Worm (Caenorhabditis elegans): ENCODE measurements around the gene cyd-1.

The cyd-1 gene

ce11 chrII:12990191-12990590, 9.8 kb downstream of the cyd-1 start:
- TF ChIP-seq nhr-12 (tag; optimal IDR thresholded peaks at IDR 0.05), result no peak
- TF ChIP-seq fos-1 (tag; optimal IDR thresholded peaks at IDR 0.05), result no peak
- TF ChIP-seq alr-1 (tag; optimal IDR thresholded peaks at IDR 0.05), result no peak
- no peak for TF ChIP-seq crh-2 (tag; optimal IDR thresholded peaks at IDR 0.05)
- TF ChIP-seq nhr-11 (tag; optimal IDR thresholded peaks at IDR 0.05), result no peak
- no peak for TF ChIP-seq skn-1 (tag; optimal IDR thresholded peaks at IDR 0.05)
- no peak for TF ChIP-seq R02D3.7 (tag; optimal IDR thresholded peaks at IDR 0.05)
- TF ChIP-seq sem-4 (tag; optimal IDR thresholded peaks at IDR 0.05), result no peak
- no peak for TF ChIP-seq nhr-21 (tag; optimal IDR thresholded peaks at IDR 0.05)
- no peak for TF ChIP-seq elt-1 (tag; optimal IDR thresholded peaks at IDR 0.05)
- no peak for TF ChIP-seq gmeb-1 (tag; optimal IDR thresholded peaks at IDR 0.05)
- no peak for TF ChIP-seq ceh-16 (tag; optimal IDR thresholded peaks at IDR 0.05)

DNA sequence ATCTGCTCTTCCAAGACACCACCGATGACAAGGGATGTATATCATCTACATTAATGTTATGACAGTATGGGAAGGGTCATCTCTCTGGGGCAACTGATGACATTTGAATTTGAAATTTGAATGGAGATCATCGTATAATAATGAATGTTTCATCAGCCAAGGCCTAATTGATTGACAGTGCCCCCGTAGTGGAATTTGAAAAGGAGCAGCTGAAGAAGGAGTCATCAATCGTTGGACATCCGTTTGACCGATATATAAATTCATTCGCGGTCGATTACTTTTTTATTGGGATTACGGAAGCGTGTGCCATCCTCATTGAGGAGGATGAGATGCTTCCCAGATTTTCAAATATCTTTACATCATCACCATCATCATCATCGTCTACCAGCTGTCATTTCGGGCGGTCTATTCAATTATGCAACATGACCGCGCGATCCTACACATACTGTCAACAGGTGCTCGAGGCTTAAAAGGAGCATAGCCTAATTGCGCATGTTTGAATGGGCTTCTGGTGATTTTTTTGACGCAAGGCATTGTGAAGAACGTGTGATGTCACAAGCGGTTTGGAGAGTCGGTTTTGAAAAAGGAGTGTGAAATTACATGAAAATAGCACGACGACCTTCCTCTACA, 10.7 kb downstream of the cyd-1 start:
- TF ChIP-seq ceh-16 (tag; optimal IDR thresholded peaks at IDR 0.05) (no peak), sma-3 (GFP tag; optimal IDR thresholded peaks at IDR 0.05) (no peak), aly-2 (tag; optimal IDR thresholded peaks at IDR 0.05) (no peak), skn-1 (tag; optimal IDR thresholded peaks at IDR 0.05) (no peak), ztf-1 (GFP tag; conservative IDR thresholded peaks at IDR 0.05) (no peak), snpc-4 (tag; optimal IDR thresholded peaks at IDR 0.05) (no peak), mbf-1 (tag; optimal IDR thresholded peaks at IDR 0.05) (no peak), gmeb-1 (tag; optimal IDR thresholded peaks at IDR 0.05) (no peak), elt-3 (tag; optimal IDR thresholded peaks at IDR 0.05) (no peak)

- TF ChIP-seq skn-1 (tag; optimal IDR thresholded peaks at IDR 0.05) (no peak), sma-9 (GFP tag; optimal IDR thresholded peaks at IDR 0.05) (no peak), sma-9 (tag; optimal IDR thresholded peaks at IDR 0.05) (no peak), gmeb-1 (tag; optimal IDR thresholded peaks at IDR 0.05) (no peak), ceh-16 (tag; optimal IDR thresholded peaks at IDR 0.05) (peak; percentile 92), R02D3.7 (tag; optimal IDR thresholded peaks at IDR 0.05) (no peak), sma-3 (GFP tag; optimal IDR thresholded peaks at IDR 0.05) (no peak), zag-1 (tag; optimal IDR thresholded peaks at IDR 0.05) (no peak), nhr-237 (tag; optimal IDR thresholded peaks at IDR 0.05) (no peak), ama-1 (optimal IDR thresholded peaks at IDR 0.05) (no peak), nhr-25 (tag; optimal IDR thresholded peaks at IDR 0.05) (peak; percentile 41)
Measured at ce11 chrII:12991594-12991993, 11.2 kb downstream of the cyd-1 start.

DNA sequence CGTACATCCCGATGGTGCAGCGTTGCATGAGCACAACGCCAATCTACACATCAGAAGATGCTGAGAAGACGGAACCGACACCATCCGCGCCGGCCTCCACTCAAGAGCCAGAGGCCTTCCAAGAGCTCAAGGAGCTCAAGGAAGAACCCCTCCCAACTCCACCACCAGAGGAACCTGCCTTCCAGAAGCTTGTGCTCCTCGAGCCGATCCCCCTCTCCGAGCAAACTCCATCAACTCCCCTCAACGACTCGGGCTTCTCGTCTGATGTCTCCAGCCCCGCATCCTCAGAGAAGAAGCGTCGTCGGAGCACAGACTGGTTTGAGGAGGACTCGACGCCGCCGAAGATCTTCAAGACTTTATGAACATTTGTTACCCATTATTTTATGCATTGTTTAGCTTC, 11.8 kb downstream of the cyd-1 start:
- TF ChIP-seq nhr-6 (tag; optimal IDR thresholded peaks at IDR 0.05) (no peak), ztf-4 (tag; optimal IDR thresholded peaks at IDR 0.05) (no peak), snpc-4 (tag; optimal IDR thresholded peaks at IDR 0.05) (no peak), egl-27 (tag; optimal IDR thresholded peaks at IDR 0.05) (no peak), sem-4 (tag; optimal IDR thresholded peaks at IDR 0.05) (no peak), nhr-11 (tag; optimal IDR thresholded peaks at IDR 0.05) (no peak), nhr-25 (tag; optimal IDR thresholded peaks at IDR 0.05) (no peak), lin-11 (tag; optimal IDR thresholded peaks at IDR 0.05) (no peak), unc-39 (tag; optimal IDR thresholded peaks at IDR 0.05) (no peak), sma-9 (GFP tag; optimal IDR thresholded peaks at IDR 0.05) (no peak), sma-9 (tag; optimal IDR thresholded peaks at IDR 0.05) (no peak), unc-55 (GFP tag; optimal IDR thresholded peaks at IDR 0.05) (no peak)

ce11 chrII:12992980-12993379, 12.6 kb downstream of the cyd-1 start:
- TF ChIP-seq nhr-6 (tag; optimal IDR thresholded peaks at IDR 0.05) (no peak), aly-2 (tag; optimal IDR thresholded peaks at IDR 0.05) (no peak), sma-3 (GFP tag; optimal IDR thresholded peaks at IDR 0.05) (no peak), ZK546.5 (tag; optimal IDR thresholded peaks at IDR 0.05) (no peak), crh-2 (tag; optimal IDR thresholded peaks at IDR 0.05) (no peak), mdl-1 (tag; optimal IDR thresholded peaks at IDR 0.05) (no peak), F13H6.1 (tag; optimal IDR thresholded peaks at IDR 0.05) (no peak), fos-1 (tag; optimal IDR thresholded peaks at IDR 0.05) (no peak), unc-39 (tag; optimal IDR thresholded peaks at IDR 0.05) (no peak), nhr-12 (tag; optimal IDR thresholded peaks at IDR 0.05) (no peak), nhr-23 (tag; optimal IDR thresholded peaks at IDR 0.05) (no peak), ceh-82 (tag; optimal IDR thresholded peaks at IDR 0.05) (no peak), skn-1 (tag; optimal IDR thresholded peaks at IDR 0.05) (no peak), lsy-2 (tag; optimal IDR thresholded peaks at IDR 0.05) (no peak), C34F6.9 (tag; optimal IDR thresholded peaks at IDR 0.05) (no peak), nhr-237 (tag; optimal IDR thresholded peaks at IDR 0.05) (no peak), ceh-16 (tag; optimal IDR thresholded peaks at IDR 0.05) (no peak), nhr-10 (tag; optimal IDR thresholded peaks at IDR 0.05) (no peak), dmd-4 (tag; optimal IDR thresholded peaks at IDR 0.05) (no peak)
